Worm (Caenorhabditis elegans): ENCODE measurements around the gene srbc-17.

The srbc-17 gene

ce11 chrV:2215352-2215751 is 37.8 kb downstream of the srbc-17 start, which contains the start of gene nstp-8:
nstp-8 (plus strand) TSS chrV:2215652.
- no peak for TF ChIP-seq fkh-8 (tag; optimal IDR thresholded peaks at IDR 0.05)
- peak; percentile 30 for TF ChIP-seq blmp-1 (tag; optimal IDR thresholded peaks at IDR 0.05)

ce11 chrV:2216927-2217326 is 39.4 kb downstream of the srbc-17 start:
- no peak for TF ChIP-seq nhr-12 (tag; optimal IDR thresholded peaks at IDR 0.05)
- TF ChIP-seq hpl-2 (GFP tag; optimal IDR thresholded peaks at IDR 0.05), result no peak
- no peak for TF ChIP-seq elt-3 (tag; optimal IDR thresholded peaks at IDR 0.05)
- TF ChIP-seq pax-3 (tag; optimal IDR thresholded peaks at IDR 0.05), result no peak
- no peak for TF ChIP-seq fkh-4 (tag; optimal IDR thresholded peaks at IDR 0.05; ENCODE audit: borderline replicate concordance)
- no peak for TF ChIP-seq grh-1 (GFP tag; IDR thresholded peaks at IDR 0.05)
- no peak for TF ChIP-seq ceh-8 (GFP tag; optimal IDR thresholded peaks at IDR 0.05)
- no peak for TF ChIP-seq tbx-2 (tag; optimal IDR thresholded peaks at IDR 0.05)
- TF ChIP-seq blmp-1 (tag; optimal IDR thresholded peaks at IDR 0.05), result no peak
- TF ChIP-seq lin-13 (GFP tag; optimal IDR thresholded peaks at IDR 0.05), result no peak
- TF ChIP-seq nhr-47 (tag; optimal IDR thresholded peaks at IDR 0.05), result no peak
- no peak for TF ChIP-seq nhr-237 (tag; optimal IDR thresholded peaks at IDR 0.05)
- no peak for TF ChIP-seq egl-27 (tag; optimal IDR thresholded peaks at IDR 0.05)
- no peak for TF ChIP-seq sptf-1 (tag; optimal IDR thresholded peaks at IDR 0.05)

ce11 chrV:2218803-2219202 is 41.3 kb downstream of the srbc-17 start, which contains the start of gene nhr-56:
nhr-56 (plus strand) TSS chrV:2219004.
- TF ChIP-seq sup-37 (GFP tag; optimal IDR thresholded peaks at IDR 0.05), result no peak
- no peak for TF ChIP-seq ztf-11 (tag; optimal IDR thresholded peaks at IDR 0.05)
- TF ChIP-seq vab-15 (tag; optimal IDR thresholded peaks at IDR 0.05), result no peak
- no peak for TF ChIP-seq Y116A8C.19 (tag; optimal IDR thresholded peaks at IDR 0.05; ENCODE audit: borderline replicate concordance)
- no peak for TF ChIP-seq unc-86 (tag; optimal IDR thresholded peaks at IDR 0.05)
- no peak for TF ChIP-seq ceh-90 (tag; optimal IDR thresholded peaks at IDR 0.05)
- TF ChIP-seq rnt-1 (tag; optimal IDR thresholded peaks at IDR 0.05), result no peak
- peak; percentile 34 for TF ChIP-seq jun-1 (tag; optimal IDR thresholded peaks at IDR 0.05)
- no peak for TF ChIP-seq ceh-63 (GFP tag; optimal IDR thresholded peaks at IDR 0.05)
- no peak for TF ChIP-seq ces-1 (GFP tag; optimal IDR thresholded peaks at IDR 0.05)
- peak; percentile 23 to 28 for TF ChIP-seq efl-1 (optimal IDR thresholded peaks at IDR 0.05)
- TF ChIP-seq efl-1 (GFP tag; optimal IDR thresholded peaks at IDR 0.05 in 1 of 2), result peak; percentile 3 to 87
- peak; percentile 27 for TF ChIP-seq elt-2 (tag; optimal IDR thresholded peaks at IDR 0.05)
- no peak for TF ChIP-seq tlp-1 (tag; optimal IDR thresholded peaks at IDR 0.05)
- TF ChIP-seq nhr-19 (GFP tag; conservative IDR thresholded peaks at IDR 0.05), result peak; percentile 14; the same call in 1 of the 2 replicates
- no peak for TF ChIP-seq isw-1 (GFP tag; IDR thresholded peaks at IDR 0.05)
- TF ChIP-seq lsy-2 (tag; optimal IDR thresholded peaks at IDR 0.05), result peak in 1 of 2 experiments; percentile 42
- TF ChIP-seq nhr-47 (tag; optimal IDR thresholded peaks at IDR 0.05), result peak; percentile 23
- no peak for TF ChIP-seq mab-9 (GFP tag; IDR thresholded peaks at IDR 0.05)
- TF ChIP-seq egl-13 (tag; optimal IDR thresholded peaks at IDR 0.05), result no peak
- TF ChIP-seq lin-14 (GFP tag; optimal IDR thresholded peaks at IDR 0.05), result no peak
- TF ChIP-seq pag-3 (tag; optimal IDR thresholded peaks at IDR 0.05; ENCODE audit: borderline replicate concordance, insufficient read depth), result no peak
- no peak for TF ChIP-seq C04F5.9 (tag; optimal IDR thresholded peaks at IDR 0.05)
- TF ChIP-seq lin-35 (GFP tag; optimal IDR thresholded peaks at IDR 0.05), result peak in 1 of 2 experiments; percentile 63
- peak; percentile 66 for TF ChIP-seq skn-1 (tag; optimal IDR thresholded peaks at IDR 0.05)
- no peak for TF ChIP-seq lin-15B (tag; optimal IDR thresholded peaks at IDR 0.05)
- peak; percentile 32 for TF ChIP-seq swsn-7 (tag; optimal IDR thresholded peaks at IDR 0.05)
- TF ChIP-seq dsc-1 (tag; optimal IDR thresholded peaks at IDR 0.05), result no peak
- TF ChIP-seq ztf-4 (tag; optimal IDR thresholded peaks at IDR 0.05), result no peak
- peak; percentile 80 for TF ChIP-seq nhr-20 (tag; optimal IDR thresholded peaks at IDR 0.05)
- peak in 1 of 3 experiments; percentile 21 for TF ChIP-seq dpl-1 (GFP tag; optimal IDR thresholded peaks at IDR 0.05)
- no peak for TF ChIP-seq egl-27 (tag; optimal IDR thresholded peaks at IDR 0.05)
- no peak for TF ChIP-seq sox-4 (tag; optimal IDR thresholded peaks at IDR 0.05)
- no peak for TF ChIP-seq snpc-4 (tag; optimal IDR thresholded peaks at IDR 0.05)
- no peak for TF ChIP-seq unc-98 (GFP tag; IDR thresholded peaks at IDR 0.05)
- TF ChIP-seq ceh-88 (GFP tag; IDR thresholded peaks at IDR 0.05), result no peak
- TF ChIP-seq zag-1 (tag; optimal IDR thresholded peaks at IDR 0.05), result no peak

Measured in whole organism, L1 larva.